Worm (Caenorhabditis elegans) whole organism, mixed stage, embryonic: ENCODE measurements around the gene T23D5.8.

Experiments used
- ces-1 ChIP-seq: fragments of 150-350 bp; optimal IDR thresholded peaks from 2 replicates; lab custom pipeline; 2014; ENCODE audit warnings: missing biosample characterization, missing genetic modification reagents, missing genetic modification characterization
- lin-13 ChIP-seq: fragments of 150-350 bp; optimal IDR thresholded peaks from 2 replicates; lab custom pipeline; 2014; ENCODE audit warnings: missing biosample characterization, missing genetic modification characterization
- mep-1 ChIP-seq: fragments of 150-350 bp; optimal IDR thresholded peaks from 2 replicates; lab custom pipeline; 2017; ENCODE audit warnings: missing biosample characterization, missing genetic modification reagents, missing genetic modification characterization, inconsistent platforms
- nhr-76 ChIP-seq: sonication (generic microtip); optimal IDR thresholded peaks from 2 replicates; lab custom pipeline; 2017; ENCODE audit warnings: missing biosample characterization, missing genetic modification characterization
- pha-4 ChIP-seq: fragments of 150-350 bp; optimal IDR thresholded peaks from 2 replicates; lab custom pipeline; 2018; ENCODE audit warnings: missing biosample characterization, missing genetic modification reagents, missing genetic modification characterization
- snpc-4 ChIP-seq: fragments of 150-350 bp; optimal IDR thresholded peaks from 2 replicates; lab custom pipeline; 2014; ENCODE audit warnings: missing biosample characterization, missing genetic modification characterization
- unc-39 ChIP-seq: fragments of 150-350 bp; optimal IDR thresholded peaks from 2 replicates; lab custom pipeline; 2014; ENCODE audit warnings: missing biosample characterization, missing genetic modification characterization
- ztf-11 ChIP-seq: fragments of 150-350 bp; optimal IDR thresholded peaks from 2 replicates; lab custom pipeline; 2014; ENCODE audit warnings: missing biosample characterization, missing genetic modification characterization

DNA sequence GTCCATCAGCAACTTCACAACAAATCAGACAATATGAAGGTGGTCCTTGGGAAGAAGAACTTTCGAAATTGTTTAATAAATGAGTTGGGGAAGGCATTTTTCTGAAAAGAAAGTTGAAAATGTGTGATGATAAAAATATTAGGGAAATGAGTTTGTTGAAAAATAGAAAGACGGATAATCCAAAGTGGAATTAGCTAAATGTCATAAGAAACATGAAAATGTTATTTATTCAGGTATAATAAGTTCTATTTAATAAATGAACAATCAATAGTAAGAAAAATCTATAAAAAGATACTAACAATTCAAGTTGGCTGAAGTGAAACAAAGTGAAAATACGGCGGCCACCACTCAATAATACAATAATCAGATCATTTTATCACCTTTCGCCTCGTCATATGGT lies 46.0 kb downstream of the T23D5.8 start, which contains the start of gene nhr-53:
- TF ChIP-seq nhr-76 (tag; lab: Kevin White, UChicago) = no peak
- no peak for TF ChIP-seq snpc-4 (tag; lab: Kevin White, UChicago)
- TF ChIP-seq ztf-11 = no peak
- TF ChIP-seq ces-1 = no peak
- no peak for TF ChIP-seq unc-39 (tag; lab: Kevin White, UChicago)
- no peak for TF ChIP-seq pha-4 (tag; lab: Kevin White, UChicago)
- TF ChIP-seq lin-13 (tag; lab: Kevin White, UChicago) = no peak
- TF ChIP-seq mep-1 (tag; lab: Kevin White, UChicago) = no peak
